Worm (Caenorhabditis elegans): ENCODE measurements around the gene ceh-51.
A peak's percentile ranks its signal among the peaks of the same experiment; 100 is the strongest.

Gene ceh-51

DNA sequence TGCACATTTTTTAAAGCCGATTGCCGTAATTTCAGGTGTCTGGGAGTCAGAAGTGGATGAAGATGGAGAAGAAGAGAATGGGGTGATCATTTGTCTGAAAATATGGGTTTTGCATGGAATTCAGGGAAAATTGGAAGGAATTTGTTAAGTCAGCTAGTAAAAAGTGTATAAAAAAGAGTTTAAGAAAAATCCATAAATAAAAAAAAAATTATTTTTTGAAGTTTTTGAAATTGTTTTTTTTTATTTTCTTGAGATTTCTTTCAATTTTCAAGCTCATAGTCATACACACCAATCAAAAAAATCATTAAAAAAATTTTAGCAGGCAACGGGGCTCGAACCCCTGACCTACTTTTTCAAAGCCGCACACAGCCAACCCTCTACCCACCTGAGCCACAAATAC, 26.5 kb downstream of the ceh-51 start, which contains the start of gene nhr-243:
nhr-243 (minus strand) TSS at position 101 of the 400 bp plus-strand sequence.
- no peak for TF ChIP-seq dpl-1 (GFP tag; optimal IDR thresholded peaks at IDR 0.05)
- TF ChIP-seq rec-8 (tag; optimal IDR thresholded peaks at IDR 0.05) = no peak
- TF ChIP-seq lin-40 (tag; optimal IDR thresholded peaks at IDR 0.05) = no peak
- TF ChIP-seq madf-8 (GFP tag; conservative IDR thresholded peaks at IDR 0.05) = no peak
- no peak for TF ChIP-seq lag-1 (GFP tag; IDR thresholded peaks at IDR 0.05)
- no peak for TF ChIP-seq ceh-40 (GFP tag; IDR thresholded peaks at IDR 0.05)
- no peak for TF ChIP-seq ztf-3 (GFP tag; optimal IDR thresholded peaks at IDR 0.05)
- TF ChIP-seq athp-1 (tag; optimal IDR thresholded peaks at IDR 0.05) = no peak
- TF ChIP-seq mel-28 (tag; optimal IDR thresholded peaks at IDR 0.05; ENCODE audit: borderline replicate concordance) = no peak
- no peak for TF ChIP-seq pbrm-1 (GFP tag; IDR thresholded peaks at IDR 0.05)
- TF ChIP-seq ceh-91 (GFP tag; IDR thresholded peaks at IDR 0.05) = no peak
- no peak for TF ChIP-seq snpc-1.3 (tag; optimal IDR thresholded peaks at IDR 0.05; ENCODE audit: insufficient read depth)

DNA sequence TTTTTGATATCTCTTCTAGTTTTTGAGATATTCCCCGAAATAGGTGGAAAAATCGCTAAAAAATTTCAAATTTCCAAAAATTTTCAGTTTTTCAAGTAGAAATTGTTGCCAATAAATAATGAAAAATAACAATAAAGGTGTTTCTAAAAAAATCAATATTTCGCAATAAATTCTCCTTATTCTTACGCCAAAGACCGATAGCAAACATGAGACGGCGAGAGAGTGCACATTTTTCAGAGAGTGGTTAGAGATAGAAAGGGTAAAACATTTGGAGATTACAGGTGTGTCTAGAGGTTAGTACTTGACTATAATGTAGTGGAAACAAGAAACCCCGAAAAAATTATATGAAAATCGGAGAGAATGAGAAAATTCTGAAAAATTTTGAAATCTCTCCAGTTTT, 27.6 kb downstream of the ceh-51 start:
- TF ChIP-seq aptf-3 (GFP tag; IDR thresholded peaks at IDR 0.05) = no peak
- no peak for TF ChIP-seq F52B5.7 (tag; optimal IDR thresholded peaks at IDR 0.05)
- peak; percentile 6 for TF ChIP-seq nhr-80 (tag; optimal IDR thresholded peaks at IDR 0.05)
- TF ChIP-seq him-1 (tag; optimal IDR thresholded peaks at IDR 0.05) = no peak
- TF ChIP-seq hmg-1.2 (GFP tag; IDR thresholded peaks at IDR 0.05) = peak; percentile 71; the same call in 1 of the 2 replicates
- TF ChIP-seq attf-5 (GFP tag; optimal IDR thresholded peaks at IDR 0.05) = peak; percentile 1
- TF ChIP-seq cebp-1 (GFP tag; IDR thresholded peaks at IDR 0.05) = peak; percentile 90
- peak; percentile 98 for TF ChIP-seq cebp-1 (tag; optimal IDR thresholded peaks at IDR 0.05)

DNA sequence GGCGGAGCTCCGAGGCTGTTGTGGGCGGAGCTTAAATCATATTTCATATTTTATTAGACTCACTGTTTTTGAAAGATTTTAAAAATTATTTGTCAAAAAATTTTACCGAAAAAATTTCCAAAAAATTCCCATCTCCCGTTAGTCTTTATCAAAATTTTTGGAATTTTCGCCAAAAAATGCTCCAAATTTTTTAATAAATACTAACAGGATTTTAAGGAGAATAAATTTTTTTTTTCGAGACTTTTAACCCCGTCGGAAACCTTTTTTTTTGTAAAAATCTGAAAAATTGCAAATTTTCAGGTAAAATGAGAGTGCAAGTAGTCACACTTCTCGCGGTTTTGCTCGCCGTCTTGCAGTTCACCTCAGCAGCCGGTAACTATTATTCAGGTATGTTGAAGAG, 29.5 kb downstream of the ceh-51 start, which contains the start of gene mihp-2:
mihp-2 (plus strand) TSS at position 301 of the 400 bp plus-strand sequence.
- TF ChIP-seq mcd-1 (GFP tag; IDR thresholded peaks at IDR 0.05) (no peak), cebp-2 (GFP tag; IDR thresholded peaks at IDR 0.05) (no peak), ztf-3 (GFP tag; optimal IDR thresholded peaks at IDR 0.05) (no peak), aptf-3 (GFP tag; IDR thresholded peaks at IDR 0.05) (no peak), ceh-79 (tag; optimal IDR thresholded peaks at IDR 0.05) (no peak), tbx-9 (tag; optimal IDR thresholded peaks at IDR 0.05; ENCODE audit: borderline replicate concordance) (no peak), attf-3 (GFP tag; conservative IDR thresholded peaks at IDR 0.05) (no peak)

DNA sequence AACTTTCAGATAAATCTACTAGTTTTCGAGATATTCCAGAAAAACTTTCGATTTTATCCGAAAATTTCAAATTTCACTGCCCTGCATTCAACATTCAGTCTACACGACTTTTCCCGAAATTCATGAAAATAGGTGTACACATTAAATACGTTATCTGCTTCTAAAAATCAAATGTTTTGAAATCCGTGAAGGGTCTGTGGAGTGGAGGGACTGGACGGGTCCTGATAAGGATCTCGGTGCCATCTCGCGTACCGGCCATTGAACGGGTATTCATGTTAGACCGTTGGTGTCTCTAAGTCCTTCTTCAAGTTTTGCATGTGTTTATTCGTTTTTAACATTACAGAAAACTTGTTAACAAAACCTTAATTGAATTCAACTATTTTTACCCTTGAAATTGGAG, 33.6 kb downstream of the ceh-51 start:
- TF ChIP-seq lsl-1 (GFP tag; optimal IDR thresholded peaks at IDR 0.05) (no peak), mel-28 (tag; optimal IDR thresholded peaks at IDR 0.05; ENCODE audit: borderline replicate concordance) (no peak)

DNA sequence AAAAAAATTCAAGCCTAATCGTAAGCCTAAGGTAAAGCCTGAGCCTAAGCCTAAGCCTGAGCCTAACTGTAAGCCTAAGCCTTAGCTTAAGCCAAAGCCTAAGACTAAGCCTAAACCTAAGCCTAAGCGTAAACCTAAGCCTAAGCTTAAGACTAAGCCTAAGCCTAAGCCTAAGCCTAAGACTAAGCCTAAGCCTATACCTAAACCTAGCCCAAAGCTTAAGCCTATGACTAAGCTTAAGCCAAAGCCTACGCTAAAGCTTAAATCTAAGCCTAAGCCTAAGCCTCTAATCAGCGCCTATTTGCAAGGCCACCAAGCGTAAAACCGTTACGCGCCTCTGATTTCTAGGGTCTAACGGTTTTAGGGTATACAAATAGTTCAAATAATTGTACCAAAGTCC, 35.7 kb downstream of the ceh-51 start:
- no peak for TF ChIP-seq dpff-1 (tag; optimal IDR thresholded peaks at IDR 0.05)
- no peak for TF ChIP-seq snpc-4 (GFP tag; optimal IDR thresholded peaks at IDR 0.05)
- no peak for TF ChIP-seq snpc-4 (tag; optimal IDR thresholded peaks at IDR 0.05)
- TF ChIP-seq hmg-1.2 (GFP tag; IDR thresholded peaks at IDR 0.05) = no peak
- no peak for TF ChIP-seq ceh-58 (GFP tag; IDR thresholded peaks at IDR 0.05)
- no peak for TF ChIP-seq nhr-27 (tag; optimal IDR thresholded peaks at IDR 0.05)
- TF ChIP-seq B0261.1 (tag; optimal IDR thresholded peaks at IDR 0.05) = no peak
- no peak for TF ChIP-seq C17E4.6 (GFP tag; IDR thresholded peaks at IDR 0.05)
- no peak for TF ChIP-seq ztf-28 (GFP tag; IDR thresholded peaks at IDR 0.05)
- no peak for TF ChIP-seq Y67H2A.10 (GFP tag; conservative IDR thresholded peaks at IDR 0.05)
